Fruit fly (Drosophila melanogaster): ENCODE measurements around the gene Sgs3.

Gene Sgs3

dm6 chr3L:11533704-11534319 is 21.8 kb downstream of the Sgs3 start (continued):
- TF ChIP-seq CG16863 (GFP tag; optimal IDR thresholded peaks at IDR 0.05): peak; percentile 20
- TF ChIP-seq Ssrp (tag; optimal IDR thresholded peaks at IDR 0.05): peak; percentile 36
- TF ChIP-seq trem (tag; optimal IDR thresholded peaks at IDR 0.05): no peak
- no peak for TF ChIP-seq B-H1 (GFP tag; IDR thresholded peaks at IDR 0.05)
- TF ChIP-seq CG6765 (GFP tag; optimal IDR thresholded peaks at IDR 0.05): peak; percentile 22
- TF ChIP-seq CG13775 (GFP tag; optimal IDR thresholded peaks at IDR 0.05): peak; percentile 9
- no peak for TF ChIP-seq CG8290 (GFP tag; optimal IDR thresholded peaks at IDR 0.05)
- TF ChIP-seq CG8290 (tag; optimal IDR thresholded peaks at IDR 0.05): peak in 1 of 2 experiments; percentile 52
- TF ChIP-seq bcd (GFP tag; optimal IDR thresholded peaks at IDR 0.05): peak; percentile 4
- no peak for TF ChIP-seq zen2 (GFP tag; IDR thresholded peaks at IDR 0.05; ENCODE audit: partially characterized antibody)
- no peak for TF ChIP-seq nerfin-1 (tag; optimal IDR thresholded peaks at IDR 0.05)
- TF ChIP-seq CG8388 (GFP tag; optimal IDR thresholded peaks at IDR 0.05): no peak
- peak; percentile 38 for TF ChIP-seq CG12659 (GFP tag; optimal IDR thresholded peaks at IDR 0.05)
- TF ChIP-seq CG17802 (tag; optimal IDR thresholded peaks at IDR 0.05): no peak
- TF ChIP-seq CG2116 (GFP tag; optimal IDR thresholded peaks at IDR 0.05): no peak
- TF ChIP-seq salm (tag; optimal IDR thresholded peaks at IDR 0.05): no peak
- peak; percentile 9 for TF ChIP-seq HLH54F (GFP tag; optimal IDR thresholded peaks at IDR 0.05)
- TF ChIP-seq CG3065 (GFP tag; optimal IDR thresholded peaks at IDR 0.05): no peak
- TF ChIP-seq CG1233 (GFP tag; optimal IDR thresholded peaks at IDR 0.05): peak; percentile 34
- no peak for TF ChIP-seq esg (GFP tag; conservative IDR thresholded peaks at IDR 0.05)
- no peak for TF ChIP-seq wor (GFP tag; IDR thresholded peaks at IDR 0.05)
- 0 out of 2 replicates have a peak, but pooled peaks have one; percentile 13 for TF ChIP-seq Awh (GFP tag; IDR thresholded peaks at IDR 0.05)
- peak; percentile 58 for TF ChIP-seq Hmr (GFP tag; optimal IDR thresholded peaks at IDR 0.05)
- TF ChIP-seq tgo (GFP tag; IDR thresholded peaks at IDR 0.05): peak; percentile 44; the same call in 2 of the 3 replicates
- peak; percentile 30 for TF ChIP-seq CG9437 (GFP tag; optimal IDR thresholded peaks at IDR 0.05)
- peak; percentile 48 for TF ChIP-seq CG14014 (GFP tag; IDR thresholded peaks at IDR 0.05)
- TF ChIP-seq Sox102F (GFP tag; optimal IDR thresholded peaks at IDR 0.05): peak; percentile 48
- TF ChIP-seq lmd (GFP tag; IDR thresholded peaks at IDR 0.05): peak; percentile 56; the same call in 1 of the 2 replicates
- no peak for TF ChIP-seq Hmx (GFP tag; optimal IDR thresholded peaks at IDR 0.05)
- no peak for TF ChIP-seq gcm2 (GFP tag; optimal IDR thresholded peaks at IDR 0.05)
- TF ChIP-seq Opbp (GFP tag; IDR thresholded peaks at IDR 0.05; ENCODE audit: partially characterized antibody): no peak
- TF ChIP-seq CG7556 (GFP tag; optimal IDR thresholded peaks at IDR 0.05): peak; percentile 68
- peak in 1 of 2 experiments; percentile 80 for TF ChIP-seq eve (GFP tag; optimal IDR thresholded peaks at IDR 0.05)
- no peak for TF ChIP-seq onecut (GFP tag; IDR thresholded peaks at IDR 0.05)
- peak; percentile 23 for TF ChIP-seq Camta (GFP tag; optimal IDR thresholded peaks at IDR 0.05)
- TF ChIP-seq CG15269 (tag; optimal IDR thresholded peaks at IDR 0.05): peak; percentile 76
- peak; percentile 41 for TF ChIP-seq Fer3 (tag; optimal IDR thresholded peaks at IDR 0.05)
- TF ChIP-seq cas (GFP tag; IDR thresholded peaks at IDR 0.05): no peak
- peak; percentile 56; the same call in 1 of the 2 replicates for TF ChIP-seq Ptx1 (GFP tag; IDR thresholded peaks at IDR 0.05)
- no peak for TF ChIP-seq E2f1 (GFP tag; IDR thresholded peaks at IDR 0.05)
- peak; percentile 45 for TF ChIP-seq mam (GFP tag; optimal IDR thresholded peaks at IDR 0.05)
- peak; percentile 43 for TF ChIP-seq CG17359 (tag; optimal IDR thresholded peaks at IDR 0.05)
- TF ChIP-seq Hr51 (GFP tag; optimal IDR thresholded peaks at IDR 0.05): peak in 1 of 2 experiments; percentile 64
- no peak for TF ChIP-seq CG2875 (GFP tag; optimal IDR thresholded peaks at IDR 0.05)
- TF ChIP-seq ind (GFP tag; optimal IDR thresholded peaks at IDR 0.05): peak; percentile 43
- peak; percentile 18 for TF ChIP-seq CG18619 (GFP tag; optimal IDR thresholded peaks at IDR 0.05)
- TF ChIP-seq CG32532 (GFP tag; IDR thresholded peaks at IDR 0.05): peak; percentile 54; the same call in 1 of the 2 replicates
- TF ChIP-seq oc (tag; optimal IDR thresholded peaks at IDR 0.05): no peak
- no peak for TF ChIP-seq hb (GFP tag; IDR thresholded peaks at IDR 0.05; ENCODE audit: partially characterized antibody)
- TF ChIP-seq CG3281 (GFP tag; optimal IDR thresholded peaks at IDR 0.05): peak; percentile 61

Data from whole organism, embryonic.